Fruit fly (Drosophila melanogaster): ENCODE measurements around the gene CG10428.

CG10428 gene

DNA sequence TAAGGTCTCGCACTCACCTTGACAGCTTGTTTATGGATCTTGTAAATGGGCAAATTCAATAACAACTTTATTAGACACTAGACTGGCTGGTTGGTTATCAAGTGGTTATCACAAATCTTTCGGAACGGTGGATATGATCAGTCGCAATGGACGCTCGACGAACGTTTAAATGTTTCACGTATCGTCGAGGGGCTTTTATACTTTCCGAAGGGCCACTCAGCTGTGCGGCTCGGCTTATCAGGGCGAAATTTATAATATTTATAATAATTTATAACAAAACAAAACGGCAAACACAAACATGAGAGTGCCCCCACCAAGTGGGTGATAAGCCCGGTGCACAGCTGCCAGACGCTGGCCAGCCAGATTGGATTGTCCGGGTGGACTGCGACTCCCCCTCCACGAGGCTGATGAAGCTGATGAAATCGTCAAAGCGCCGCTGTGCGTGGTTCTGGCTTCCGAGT lies 5.6 kb downstream of the CG10428 start, which contains the start of gene CG10621 (continued):
- no peak for TF ChIP-seq BtbVII (GFP tag; optimal IDR thresholded peaks at IDR 0.05)
- no peak for TF ChIP-seq Ada2b (GFP tag; IDR thresholded peaks at IDR 0.05)
- no peak for TF ChIP-seq CG32532 (GFP tag; IDR thresholded peaks at IDR 0.05)
- TF ChIP-seq MTF-1 (GFP tag; optimal IDR thresholded peaks at IDR 0.05; ENCODE audit: borderline replicate concordance) = no peak
- TF ChIP-seq Atf-2 (GFP tag; optimal IDR thresholded peaks at IDR 0.05) = no peak
- TF ChIP-seq sug (tag; optimal IDR thresholded peaks at IDR 0.05) = peak; percentile 97
- TF ChIP-seq H2.0 (GFP tag; IDR thresholded peaks at IDR 0.05) = no peak
- no peak for TF ChIP-seq CG10959 (GFP tag; IDR thresholded peaks at IDR 0.05)
- peak; percentile 44; the same call in 1 of the 2 replicates for TF ChIP-seq Atf6 (GFP tag; IDR thresholded peaks at IDR 0.05)
- no peak for TF ChIP-seq cato (GFP tag; optimal IDR thresholded peaks at IDR 0.05; ENCODE audit: borderline replicate concordance)
- TF ChIP-seq CG15601 (tag; optimal IDR thresholded peaks at IDR 0.05) = no peak
- no peak for TF ChIP-seq ab (GFP tag; optimal IDR thresholded peaks at IDR 0.05)
- TF ChIP-seq Stat92E (GFP tag; optimal IDR thresholded peaks at IDR 0.05) = no peak
- TF ChIP-seq schlank (tag; optimal IDR thresholded peaks at IDR 0.05) = no peak
- no peak for TF ChIP-seq Tbp (GFP tag; optimal IDR thresholded peaks at IDR 0.05)
- TF ChIP-seq inv (GFP tag; IDR thresholded peaks at IDR 0.05; ENCODE audit: partially characterized antibody) = no peak
- no peak for TF ChIP-seq CG7372 (GFP tag; IDR thresholded peaks at IDR 0.05)
- TF ChIP-seq nerfin-1 (tag; optimal IDR thresholded peaks at IDR 0.05) = no peak
- TF ChIP-seq E2f1 (GFP tag; IDR thresholded peaks at IDR 0.05) = no peak; the same call in 1 of the 2 replicates
- TF ChIP-seq hkb (optimal IDR thresholded peaks at IDR 0.05) = no peak
- no peak for TF ChIP-seq hkb (GFP tag; IDR thresholded peaks at IDR 0.05)
- peak; percentile 37 for TF ChIP-seq pfk (GFP tag; optimal IDR thresholded peaks at IDR 0.05)
- no peak for TF ChIP-seq CG10979 (tag; optimal IDR thresholded peaks at IDR 0.05)
- no peak for TF ChIP-seq D19A (tag; optimal IDR thresholded peaks at IDR 0.05)
- TF ChIP-seq Bteb2 (GFP tag; optimal IDR thresholded peaks at IDR 0.05) = no peak
- no peak for TF ChIP-seq Vsx1 (GFP tag; optimal IDR thresholded peaks at IDR 0.05)
- no peak for TF ChIP-seq vnd (GFP tag; IDR thresholded peaks at IDR 0.05; ENCODE audit: partially characterized antibody)
- no peak for TF ChIP-seq CG6689 (GFP tag; IDR thresholded peaks at IDR 0.05)
- TF ChIP-seq fd64A (GFP tag; optimal IDR thresholded peaks at IDR 0.05) = no peak
- TF ChIP-seq klu (GFP tag; IDR thresholded peaks at IDR 0.05) = no peak
- no peak for TF ChIP-seq org-1 (GFP tag; optimal IDR thresholded peaks at IDR 0.05)
- no peak for TF ChIP-seq CG4730 (GFP tag; IDR thresholded peaks at IDR 0.05)
- no peak for TF ChIP-seq Sry-β (GFP tag; optimal IDR thresholded peaks at IDR 0.05)
- TF ChIP-seq jing (GFP tag; optimal IDR thresholded peaks at IDR 0.05) = no peak
- TF ChIP-seq crp (GFP tag; optimal IDR thresholded peaks at IDR 0.05) = peak in 1 of 2 experiments; percentile 50
- no peak for TF ChIP-seq twi (tag; optimal IDR thresholded peaks at IDR 0.05)
- no peak for TF ChIP-seq wor (GFP tag; IDR thresholded peaks at IDR 0.05)
- TF ChIP-seq unpg (GFP tag; optimal IDR thresholded peaks at IDR 0.05) = no peak
- TF ChIP-seq CG8944 (GFP tag; optimal IDR thresholded peaks at IDR 0.05) = no peak
- TF ChIP-seq CG8281 (tag; optimal IDR thresholded peaks at IDR 0.05) = no peak
- TF ChIP-seq CG7963 (GFP tag; IDR thresholded peaks at IDR 0.05; ENCODE audit: partially characterized antibody) = no peak
- no peak for TF ChIP-seq insv (GFP tag; optimal IDR thresholded peaks at IDR 0.05)
- no peak for TF ChIP-seq CG15073 (GFP tag; optimal IDR thresholded peaks at IDR 0.05)
- TF ChIP-seq fu2 (GFP tag; optimal IDR thresholded peaks at IDR 0.05) = no peak
- no peak for TF ChIP-seq ase (GFP tag; IDR thresholded peaks at IDR 0.05)
- TF ChIP-seq PHDP (tag; optimal IDR thresholded peaks at IDR 0.05) = no peak
- TF ChIP-seq H15 (GFP tag; IDR thresholded peaks at IDR 0.05) = no peak
- no peak for TF ChIP-seq NK7.1 (GFP tag; optimal IDR thresholded peaks at IDR 0.05)
- no peak for TF ChIP-seq aop (GFP tag; IDR thresholded peaks at IDR 0.05)
- TF ChIP-seq Asciz (GFP tag; optimal IDR thresholded peaks at IDR 0.05) = no peak
- TF ChIP-seq CG17829 (tag; optimal IDR thresholded peaks at IDR 0.05) = no peak
